Worm (Caenorhabditis elegans): Measurements from ENCODE around the gene snf-9.
A peak's percentile ranks its signal among the peaks of the same experiment; 100 is the strongest.

The snf-9 gene

ce11 chrIV:17311842-17312241, at the start of gene snf-9:
Gene snf-9 (plus strand): TSS chrIV:17312142.
- TF ChIP-seq tbx-2 (tag; optimal IDR thresholded peaks at IDR 0.05) = no peak
- no peak for TF ChIP-seq lin-39 (tag; optimal IDR thresholded peaks at IDR 0.05)
- TF ChIP-seq fkh-10 (GFP tag; optimal IDR thresholded peaks at IDR 0.05) = no peak
- TF ChIP-seq elt-1 (tag; optimal IDR thresholded peaks at IDR 0.05) = no peak
- no peak for TF ChIP-seq jun-1 (tag; optimal IDR thresholded peaks at IDR 0.05)
- TF ChIP-seq ZK546.5 (tag; optimal IDR thresholded peaks at IDR 0.05) = no peak
- TF ChIP-seq nhr-43 (tag; optimal IDR thresholded peaks at IDR 0.05; ENCODE audit: poor library complexity, severe bottlenecking) = no peak
- no peak for TF ChIP-seq nhr-76 (tag; optimal IDR thresholded peaks at IDR 0.05)
- TF ChIP-seq daf-12 (tag; optimal IDR thresholded peaks at IDR 0.05) = no peak
- no peak for TF ChIP-seq ceh-9 (tag; optimal IDR thresholded peaks at IDR 0.05)
- TF ChIP-seq nhr-67 (tag; optimal IDR thresholded peaks at IDR 0.05) = no peak
- no peak for TF ChIP-seq nhr-77 (tag; optimal IDR thresholded peaks at IDR 0.05)
- no peak for TF ChIP-seq zag-1 (tag; optimal IDR thresholded peaks at IDR 0.05)
- no peak for TF ChIP-seq fos-1 (tag; optimal IDR thresholded peaks at IDR 0.05)
- TF ChIP-seq fkh-2 (tag; optimal IDR thresholded peaks at IDR 0.05) = no peak
- no peak for TF ChIP-seq nhr-25 (tag; optimal IDR thresholded peaks at IDR 0.05)
- TF ChIP-seq elt-2 (tag; optimal IDR thresholded peaks at IDR 0.05) = no peak
- TF ChIP-seq eor-1 (tag; optimal IDR thresholded peaks at IDR 0.05) = no peak

ce11 chrIV:17262385-17262784, 49.6 kb upstream of the snf-9 start, which contains the start of gene ZK550.6:
Gene ZK550.6 (minus strand): TSS chrIV:17262485.
- TF ChIP-seq nhr-25 (tag; optimal IDR thresholded peaks at IDR 0.05) = no peak
- TF ChIP-seq ztf-11 (tag; optimal IDR thresholded peaks at IDR 0.05) = no peak
- no peak for TF ChIP-seq nfya-1 (tag; optimal IDR thresholded peaks at IDR 0.05; ENCODE audit: insufficient read depth)
- no peak for TF ChIP-seq hmg-11 (tag; optimal IDR thresholded peaks at IDR 0.05)
- TF ChIP-seq eor-1 (tag; optimal IDR thresholded peaks at IDR 0.05) = no peak
- no peak for TF ChIP-seq ceh-16 (tag; optimal IDR thresholded peaks at IDR 0.05)
- TF ChIP-seq mdl-1 (tag; optimal IDR thresholded peaks at IDR 0.05) = no peak
- no peak for TF ChIP-seq ceh-28 (tag; optimal IDR thresholded peaks at IDR 0.05)
- TF ChIP-seq zag-1 (tag; optimal IDR thresholded peaks at IDR 0.05) = no peak
- no peak for TF ChIP-seq nhr-23 (tag; optimal IDR thresholded peaks at IDR 0.05)
- no peak for TF ChIP-seq nhr-237 (tag; optimal IDR thresholded peaks at IDR 0.05)
- no peak for TF ChIP-seq nhr-67 (tag; optimal IDR thresholded peaks at IDR 0.05)
- no peak for TF ChIP-seq ama-1 (optimal IDR thresholded peaks at IDR 0.05)
- no peak for TF ChIP-seq fkh-10 (GFP tag; optimal IDR thresholded peaks at IDR 0.05)
- TF ChIP-seq fkh-2 (tag; optimal IDR thresholded peaks at IDR 0.05) = no peak
- TF ChIP-seq snpc-4 (tag; optimal IDR thresholded peaks at IDR 0.05) = no peak
- TF ChIP-seq lin-39 (tag; optimal IDR thresholded peaks at IDR 0.05) = no peak
- TF ChIP-seq skn-1 (tag; optimal IDR thresholded peaks at IDR 0.05) = no peak

- no peak for TF ChIP-seq nhr-237 (tag; optimal IDR thresholded peaks at IDR 0.05)
- TF ChIP-seq jun-1 (tag; optimal IDR thresholded peaks at IDR 0.05) = peak; percentile 10
- peak; percentile 93 for TF ChIP-seq pqm-1 (tag; optimal IDR thresholded peaks at IDR 0.05)
- TF ChIP-seq eor-1 (tag; optimal IDR thresholded peaks at IDR 0.05) = no peak
- peak; percentile 28 for TF ChIP-seq nhr-43 (tag; optimal IDR thresholded peaks at IDR 0.05; ENCODE audit: poor library complexity, severe bottlenecking)
- peak; percentile 28 for TF ChIP-seq nfya-1 (tag; optimal IDR thresholded peaks at IDR 0.05; ENCODE audit: insufficient read depth)
- no peak for TF ChIP-seq nhr-28 (tag; optimal IDR thresholded peaks at IDR 0.05)
- peak; percentile 85 for TF ChIP-seq nhr-76 (tag; optimal IDR thresholded peaks at IDR 0.05)
- TF ChIP-seq elt-2 (tag; optimal IDR thresholded peaks at IDR 0.05) = peak; percentile 96
- peak; percentile 56 for TF ChIP-seq nhr-23 (tag; optimal IDR thresholded peaks at IDR 0.05)
- peak; percentile 64 for TF ChIP-seq pha-4 (tag; optimal IDR thresholded peaks at IDR 0.05)
Observed at ce11 chrIV:17263714-17264113, 48.2 kb upstream of the snf-9 start.

- no peak for TF ChIP-seq nhr-76 (tag; optimal IDR thresholded peaks at IDR 0.05)
- no peak for TF ChIP-seq nhr-28 (tag; optimal IDR thresholded peaks at IDR 0.05)
- TF ChIP-seq sea-2 (GFP tag; optimal IDR thresholded peaks at IDR 0.05) = no peak
- no peak for TF ChIP-seq ZK546.5 (tag; optimal IDR thresholded peaks at IDR 0.05)
Observed at ce11 chrIV:17264714-17265113, 47.2 kb upstream of the snf-9 start, which contains the start of gene F26D10.13. Gene F26D10.13 (minus strand): TSS chrIV:17264814.

ce11 chrIV:17265279-17265678, 46.7 kb upstream of the snf-9 start, which contains the start of gene str-187:
Gene str-187 (plus strand): TSS chrIV:17265579.
- TF ChIP-seq daf-12 (tag; optimal IDR thresholded peaks at IDR 0.05) = no peak
- TF ChIP-seq egl-27 (tag; optimal IDR thresholded peaks at IDR 0.05) = no peak
- no peak for TF ChIP-seq nhr-25 (tag; optimal IDR thresholded peaks at IDR 0.05)
- TF ChIP-seq nfya-1 (tag; optimal IDR thresholded peaks at IDR 0.05; ENCODE audit: insufficient read depth) = no peak
- no peak for TF ChIP-seq pha-4 (tag; optimal IDR thresholded peaks at IDR 0.05)
- TF ChIP-seq nhr-67 (tag; optimal IDR thresholded peaks at IDR 0.05) = no peak
- no peak for TF ChIP-seq pqm-1 (tag; optimal IDR thresholded peaks at IDR 0.05)
- no peak for TF ChIP-seq fos-1 (tag; optimal IDR thresholded peaks at IDR 0.05)
- no peak for TF ChIP-seq zag-1 (tag; optimal IDR thresholded peaks at IDR 0.05)
- TF ChIP-seq ceh-28 (tag; optimal IDR thresholded peaks at IDR 0.05) = no peak
- no peak for TF ChIP-seq snpc-4 (tag; optimal IDR thresholded peaks at IDR 0.05)
- no peak for TF ChIP-seq ceh-9 (tag; optimal IDR thresholded peaks at IDR 0.05)
- no peak for TF ChIP-seq nhr-28 (tag; optimal IDR thresholded peaks at IDR 0.05)
- TF ChIP-seq hmg-11 (tag; optimal IDR thresholded peaks at IDR 0.05) = no peak
- TF ChIP-seq ZK546.5 (tag; optimal IDR thresholded peaks at IDR 0.05) = no peak
- TF ChIP-seq elt-1 (tag; optimal IDR thresholded peaks at IDR 0.05) = no peak
- TF ChIP-seq ceh-82 (tag; optimal IDR thresholded peaks at IDR 0.05) = no peak
- TF ChIP-seq nhr-23 (tag; optimal IDR thresholded peaks at IDR 0.05) = no peak
- no peak for TF ChIP-seq ztf-4 (tag; optimal IDR thresholded peaks at IDR 0.05)
- TF ChIP-seq elt-3 (tag; optimal IDR thresholded peaks at IDR 0.05) = no peak

All from whole organism, L3 larva.